Worm (Caenorhabditis elegans): ENCODE measurements around the gene Y73B6BL.37.

DNA sequence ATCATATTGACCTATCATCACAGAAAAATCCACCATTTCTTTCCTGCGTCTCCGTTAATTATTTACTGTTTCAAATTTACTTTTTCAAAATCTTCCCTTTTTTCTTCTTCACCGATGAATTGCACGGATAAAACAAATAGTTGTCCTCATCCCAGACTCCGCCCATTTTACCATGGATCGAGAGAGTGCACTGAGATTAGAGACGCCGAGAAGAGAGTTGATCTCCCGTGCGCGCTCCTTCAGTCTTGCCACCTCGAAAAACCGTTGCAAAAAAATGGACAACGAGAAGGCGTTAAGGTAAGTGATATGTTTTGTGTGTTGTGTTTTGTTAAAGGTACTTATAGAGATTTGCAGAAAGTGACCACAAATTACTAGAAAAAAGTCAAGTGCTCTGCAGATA lies 49.1 kb upstream of the Y73B6BL.37 start, which contains the start of gene dlc-5:
- TF ChIP-seq unc-39 (tag; optimal IDR thresholded peaks at IDR 0.05) (no peak), ctbp-1 (GFP tag; IDR thresholded peaks at IDR 0.05) (no peak), fos-1 (tag; optimal IDR thresholded peaks at IDR 0.05) (no peak), mdl-1 (tag; optimal IDR thresholded peaks at IDR 0.05) (no peak), R02D3.7 (tag; optimal IDR thresholded peaks at IDR 0.05) (no peak), pha-4 (GFP tag; IDR thresholded peaks at IDR 0.05) (no peak), pha-4 (tag; optimal IDR thresholded peaks at IDR 0.05) (no peak), daf-12 (tag; optimal IDR thresholded peaks at IDR 0.05) (no peak), jun-1 (tag; optimal IDR thresholded peaks at IDR 0.05) (no peak)
